Fruit fly (Drosophila melanogaster) whole organism: ENCODE results near the gene Dpy-30L1.

Experiments used
- CG8478 ChIP-seq: fragments of >200 bp; optimal IDR thresholded peaks from 2 replicates; lab custom pipeline; 2018; ENCODE audit warnings: inconsistent platforms
- Dll ChIP-seq: fragments of >200 bp; optimal IDR thresholded peaks from 2 replicates; lab custom pipeline; 2017
- EcR ChIP-seq, 2 experiments: fragments of >200 bp; optimal IDR thresholded peaks; 2 replicates each; lab custom pipeline; 2017; ENCODE audit warnings: missing biosample characterization in 2 of 2, missing genetic modification characterization in 2 of 2, missing genetic modification reagents in 2 of 2
- pan ChIP-seq: fragments of >200 bp; optimal IDR thresholded peaks from 2 replicates; lab custom pipeline; 2017
- psq ChIP-seq: fragments of >200 bp; optimal IDR thresholded peaks from 2 replicates; lab custom pipeline; 2017
- usp ChIP-seq: fragments of >200 bp; optimal IDR thresholded peaks from 2 replicates; lab custom pipeline; 2017; ENCODE audit warnings: missing biosample characterization, missing genetic modification characterization, mixed read lengths

Gene Dpy-30L1

dm6 chr2L:10735923-10736322, 3.5 kb downstream of the Dpy-30L1 start, which contains the start of gene Nup107:
Nup107 (minus strand) TSS chr2L:10736071.
- no peak for TF ChIP-seq usp (GFP tag; lab: Kevin White, UChicago)
- no peak for TF ChIP-seq EcR (GFP tag; optimal IDR thresholded peaks at IDR 0.05; lab: Kevin White, UChicago)
- no peak for TF ChIP-seq Dll (lab: Kevin White, UChicago)
- no peak for TF ChIP-seq psq (lab: Kevin White, UChicago)
- no peak for TF ChIP-seq pan (lab: Kevin White, UChicago)
- TF ChIP-seq CG8478 (lab: Kevin White, UChicago), result no peak

- TF ChIP-seq Dll (lab: Kevin White, UChicago), result no peak
- no peak for TF ChIP-seq psq (lab: Kevin White, UChicago)
- no peak for TF ChIP-seq CG8478 (lab: Kevin White, UChicago)
- no peak for TF ChIP-seq EcR (GFP tag; optimal IDR thresholded peaks at IDR 0.05; lab: Kevin White, UChicago)
Observed at dm6 chr2L:10736993-10737756, 4.7 kb downstream of the Dpy-30L1 start, which contains the start of the genes Vha16-5 and CG12299. Vha16-5 (minus strand) TSS chr2L:10737043. CG12299 (plus strand) TSS chr2L:10737345.

dm6 chr2L:10743714-10744113, 11.3 kb downstream of the Dpy-30L1 start, which contains the start of gene CG6729:
CG6729 (minus strand) TSS chr2L:10743935.
- TF ChIP-seq psq (lab: Kevin White, UChicago) (no peak), Dll (lab: Kevin White, UChicago) (no peak), pan (lab: Kevin White, UChicago) (no peak), CG8478 (lab: Kevin White, UChicago) (no peak), EcR (GFP tag; optimal IDR thresholded peaks at IDR 0.05; lab: Kevin White, UChicago) (no peak), usp (GFP tag; lab: Kevin White, UChicago) (no peak)

DNA sequence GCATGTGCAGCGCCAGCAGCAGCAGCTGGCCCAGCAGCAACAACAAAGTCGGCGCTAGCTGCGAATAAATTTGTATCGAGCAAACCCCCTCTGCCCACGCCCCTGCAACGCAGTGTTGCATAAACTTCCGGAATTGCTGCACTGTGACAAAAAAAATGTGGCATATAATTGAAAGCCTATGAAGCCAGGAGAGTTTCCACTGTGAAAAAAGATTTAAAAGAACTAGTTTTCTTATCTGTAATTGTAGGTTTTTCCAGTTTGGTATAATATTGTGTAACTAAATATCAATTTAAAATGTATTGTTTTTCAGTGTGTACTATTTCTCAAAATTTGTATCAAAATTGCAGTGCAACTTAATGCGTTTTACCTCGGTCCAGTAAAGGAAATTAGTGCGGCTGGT, 15.8 kb downstream of the Dpy-30L1 start:
- TF ChIP-seq pan (lab: Kevin White, UChicago) (no peak), CG8478 (lab: Kevin White, UChicago) (no peak), usp (GFP tag; lab: Kevin White, UChicago) (no peak), psq (lab: Kevin White, UChicago) (no peak), Dll (lab: Kevin White, UChicago) (no peak), EcR (GFP tag; optimal IDR thresholded peaks at IDR 0.05; lab: Kevin White, UChicago) (no peak)

- TF ChIP-seq Dll (lab: Kevin White, UChicago), result no peak
- no peak for TF ChIP-seq EcR (GFP tag; optimal IDR thresholded peaks at IDR 0.05; lab: Kevin White, UChicago)
- TF ChIP-seq CG8478 (lab: Kevin White, UChicago), result no peak
- TF ChIP-seq psq (lab: Kevin White, UChicago), result no peak
- TF ChIP-seq pan (lab: Kevin White, UChicago), result no peak
- TF ChIP-seq usp (GFP tag; lab: Kevin White, UChicago), result no peak
Observed at dm6 chr2L:10749607-10750467, 17.4 kb downstream of the Dpy-30L1 start.

- TF ChIP-seq EcR (GFP tag; optimal IDR thresholded peaks at IDR 0.05; lab: Kevin White, UChicago), result peak in 1 of 2 experiments; percentile 44
- no peak for TF ChIP-seq psq (lab: Kevin White, UChicago)
Observed at dm6 chr2L:10750915-10751612, 18.6 kb downstream of the Dpy-30L1 start.

DNA sequence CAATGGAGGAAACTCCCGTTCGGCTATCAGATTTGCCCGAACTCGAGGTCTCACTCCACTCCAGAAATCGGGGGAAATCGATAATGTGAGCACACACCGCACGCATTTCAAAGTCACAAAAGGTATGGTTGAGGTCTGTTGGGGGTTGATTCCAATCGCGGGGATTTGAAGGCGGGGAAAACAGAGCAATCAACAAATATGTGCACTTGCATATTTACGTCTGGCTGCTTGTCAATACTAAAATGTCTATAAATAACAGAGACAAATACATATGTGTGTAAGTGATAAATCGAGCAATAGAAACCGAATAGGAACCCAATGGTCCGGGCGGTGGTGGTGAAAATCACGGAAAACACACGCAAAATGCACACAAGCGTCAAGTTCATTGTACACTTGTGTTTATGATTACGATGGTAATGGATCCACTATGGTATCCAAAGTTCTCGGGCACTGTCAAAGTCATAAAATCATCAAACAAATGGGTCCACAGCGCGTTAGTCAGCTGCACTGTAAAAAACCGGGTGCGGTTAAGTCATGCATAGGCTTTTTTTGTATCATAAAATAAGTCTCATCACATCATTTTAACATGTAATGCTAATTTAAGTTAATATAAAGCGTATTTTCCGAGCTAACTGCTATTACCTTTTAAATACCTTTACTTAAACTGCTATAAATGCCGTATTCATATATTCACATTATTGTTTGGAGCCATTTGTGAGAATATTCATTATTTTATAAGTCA, 19.6 kb downstream of the Dpy-30L1 start:
- no peak for TF ChIP-seq pan (lab: Kevin White, UChicago)
- TF ChIP-seq EcR (GFP tag; optimal IDR thresholded peaks at IDR 0.05; lab: Kevin White, UChicago), result no peak
- TF ChIP-seq psq (lab: Kevin White, UChicago), result no peak
- no peak for TF ChIP-seq CG8478 (lab: Kevin White, UChicago)
- no peak for TF ChIP-seq Dll (lab: Kevin White, UChicago)
- TF ChIP-seq usp (GFP tag; lab: Kevin White, UChicago), result no peak

- TF ChIP-seq psq (lab: Kevin White, UChicago) (no peak), EcR (GFP tag; optimal IDR thresholded peaks at IDR 0.05; lab: Kevin White, UChicago) (peak in 1 of 2 experiments; percentile 31)
Observed at dm6 chr2L:10752668-10753067, 20.2 kb downstream of the Dpy-30L1 start.

- TF ChIP-seq EcR (GFP tag; optimal IDR thresholded peaks at IDR 0.05; lab: Kevin White, UChicago) (no peak), psq (lab: Kevin White, UChicago) (no peak), pan (lab: Kevin White, UChicago) (no peak), Dll (lab: Kevin White, UChicago) (no peak), CG8478 (lab: Kevin White, UChicago) (no peak), usp (GFP tag; lab: Kevin White, UChicago) (no peak)
Observed at dm6 chr2L:10753618-10754017, 21.2 kb downstream of the Dpy-30L1 start.

DNA sequence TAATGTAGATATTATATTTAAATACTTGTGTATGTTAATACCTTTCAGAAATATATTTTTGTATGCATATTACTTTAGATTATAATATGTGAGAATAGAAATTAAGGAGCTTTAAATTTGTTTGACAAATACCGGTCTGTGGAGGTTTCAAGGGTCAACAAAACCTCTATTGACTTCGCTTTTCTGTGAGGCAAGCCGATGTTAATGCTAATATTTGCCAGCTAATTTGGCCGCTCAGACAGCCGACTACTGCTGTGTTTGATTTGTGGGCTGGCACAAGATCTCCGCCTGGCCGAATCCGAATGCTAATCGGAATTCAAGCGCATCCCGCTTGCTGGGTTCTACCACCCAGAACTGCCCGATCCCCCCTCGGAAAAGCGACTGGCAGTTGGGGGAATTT, 22.1 kb downstream of the Dpy-30L1 start:
- TF ChIP-seq pan (lab: Kevin White, UChicago), result no peak
- TF ChIP-seq CG8478 (lab: Kevin White, UChicago), result no peak
- TF ChIP-seq EcR (GFP tag; optimal IDR thresholded peaks at IDR 0.05; lab: Kevin White, UChicago), result no peak
- TF ChIP-seq usp (GFP tag; lab: Kevin White, UChicago), result no peak
- no peak for TF ChIP-seq psq (lab: Kevin White, UChicago)
- no peak for TF ChIP-seq Dll (lab: Kevin White, UChicago)
